Worm (Caenorhabditis elegans): ENCODE measurements around the gene srx-114.

Gene srx-114

ce11 chrII:5389831-5390323 lies 43.1 kb downstream of the srx-114 start, which contains the start of gene ndx-6 (continued):
- TF ChIP-seq sma-9 (GFP tag; optimal IDR thresholded peaks at IDR 0.05) (peak; percentile 87), sma-9 (tag; optimal IDR thresholded peaks at IDR 0.05) (no peak), aly-2 (tag; optimal IDR thresholded peaks at IDR 0.05) (no peak), R02D3.7 (tag; optimal IDR thresholded peaks at IDR 0.05) (peak; percentile 40), lin-11 (tag; optimal IDR thresholded peaks at IDR 0.05) (peak; percentile 45), ama-1 (optimal IDR thresholded peaks at IDR 0.05) (peak; percentile 62)

- no peak for TF ChIP-seq ztf-1 (GFP tag; conservative IDR thresholded peaks at IDR 0.05)
- TF ChIP-seq sma-9 (GFP tag; optimal IDR thresholded peaks at IDR 0.05) = no peak
- TF ChIP-seq sma-9 (tag; optimal IDR thresholded peaks at IDR 0.05) = no peak
- TF ChIP-seq F13H6.1 (tag; optimal IDR thresholded peaks at IDR 0.05) = no peak
- TF ChIP-seq unc-39 (tag; optimal IDR thresholded peaks at IDR 0.05) = no peak
- TF ChIP-seq blmp-1 (tag; optimal IDR thresholded peaks at IDR 0.05; ENCODE audit: insufficient read depth) = no peak
- TF ChIP-seq nhr-21 (tag; optimal IDR thresholded peaks at IDR 0.05) = no peak
- no peak for TF ChIP-seq elt-1 (tag; optimal IDR thresholded peaks at IDR 0.05)
- no peak for TF ChIP-seq peb-1 (tag; optimal IDR thresholded peaks at IDR 0.05)
- no peak for TF ChIP-seq skn-1 (tag; optimal IDR thresholded peaks at IDR 0.05)
These were observed 44.1 kb downstream of the srx-114 start, which contains the start of gene rsp-4 for ce11 chrII:5388786-5389421. Gene rsp-4 (minus strand): TSS chrII:5388836.

ce11 chrII:5387217-5387616 lies 45.8 kb downstream of the srx-114 start, which contains the start of gene ccpp-6:
Gene ccpp-6 (minus strand): TSS chrII:5387317.
- TF ChIP-seq sma-3 (GFP tag; optimal IDR thresholded peaks at IDR 0.05) (no peak), ceh-16 (tag; optimal IDR thresholded peaks at IDR 0.05) (no peak), unc-62 (GFP tag; optimal IDR thresholded peaks at IDR 0.05) (no peak), R02D3.7 (tag; optimal IDR thresholded peaks at IDR 0.05) (no peak), ceh-82 (tag; optimal IDR thresholded peaks at IDR 0.05) (no peak), ama-1 (optimal IDR thresholded peaks at IDR 0.05) (no peak), C34F6.9 (tag; optimal IDR thresholded peaks at IDR 0.05) (no peak), ztf-11 (tag; optimal IDR thresholded peaks at IDR 0.05) (no peak), zag-1 (tag; optimal IDR thresholded peaks at IDR 0.05) (no peak), ztf-1 (GFP tag; conservative IDR thresholded peaks at IDR 0.05) (no peak)

ce11 chrII:5384282-5384681 lies 48.7 kb downstream of the srx-114 start:
- TF ChIP-seq unc-39 (tag; optimal IDR thresholded peaks at IDR 0.05) (no peak), mbf-1 (tag; optimal IDR thresholded peaks at IDR 0.05) (no peak), nhr-12 (tag; optimal IDR thresholded peaks at IDR 0.05) (no peak)

All from whole organism, L2 larva.